Worm (Caenorhabditis elegans) whole organism, mixed stage, embryonic: ENCODE results near the gene F08H9.3.

Experiments
- mab-5 ChIP-seq: fragments of 150-350 bp; optimal IDR thresholded peaks from 2 replicates; lab custom pipeline; 2014; ENCODE audit warnings: missing biosample characterization, missing genetic modification characterization
- nhr-12 ChIP-seq: fragments of 150-350 bp; optimal IDR thresholded peaks from 2 replicates; lab custom pipeline; 2014; ENCODE audit warnings: missing biosample characterization, missing genetic modification characterization

- TF ChIP-seq mab-5 (tag; lab: Kevin White, UChicago) (no peak), nhr-12 (no peak)
Observed at ce11 chrV:14414032-14414431, 49.1 kb downstream of the F08H9.3 start.
